Fruit fly (Drosophila melanogaster) whole organism, prepupa: ENCODE data around the gene CG32588.
A peak's percentile ranks its signal among the peaks of the same experiment; 100 is the strongest.

ENCODE experiments used
- Blimp-1 ChIP-seq: fragments of 200-800 bp; sonication (Bioruptor generic); optimal IDR thresholded peaks from 3 replicates; lab custom pipeline; 2017; ENCODE audit warnings: missing biosample characterization, missing genetic modification characterization, mild to moderate bottlenecking, moderate library complexity, missing genetic modification reagents
- CG3919 ChIP-seq: fragments of 200-800 bp; sonication (Bioruptor generic); optimal IDR thresholded peaks from 3 replicates; lab custom pipeline; 2016; ENCODE audit warnings: missing biosample characterization, missing genetic modification characterization
- achi ChIP-seq: fragments of 200-800 bp; sonication (Bioruptor generic); optimal IDR thresholded peaks from 3 replicates; lab custom pipeline; 2016; ENCODE audit warnings: missing biosample characterization, missing genetic modification characterization

dm6 chrX:15164879-15165278, 41.6 kb downstream of the CG32588 start:
- TF ChIP-seq CG3919 (no peak), Blimp-1 (GFP tag; lab: Kevin White, UChicago) (no peak), achi (GFP tag; lab: Kevin White, UChicago) (peak; percentile 6)
